Fruit fly (Drosophila melanogaster) whole organism, embryonic: ENCODE results near the gene Bsg.

ENCODE experiments used
- Adf1 ChIP-seq: fragments of 200-800 bp; sonication (Bioruptor generic); IDR thresholded peaks from 2 replicates; pipeline ENCODE4 v1.3.6; 2022; ENCODE audit warnings: missing biosample characterization, missing genetic modification characterization
- Aef1 ChIP-seq: fragments of 200-800 bp; sonication (Bioruptor generic); IDR thresholded peaks from 3 replicates; pipeline ENCODE4 v1.3.6; 2022; ENCODE audit warnings: missing biosample characterization, missing genetic modification characterization
- Asciz ChIP-seq: fragments of 200-800 bp; sonication (Bioruptor generic); optimal IDR thresholded peaks from 2 replicates; lab custom pipeline; 2017; ENCODE audit warnings: missing biosample characterization, mild to moderate bottlenecking, missing genetic modification characterization, missing genetic modification reagents
- CG11504 ChIP-seq: fragments of 200-800 bp; sonication (Bioruptor generic); optimal IDR thresholded peaks from 3 replicates; lab custom pipeline; 2019; ENCODE audit warnings: missing biosample characterization, mild to moderate bottlenecking, missing genetic modification characterization, moderate library complexity
- CG12104 ChIP-seq: fragments of 200-800 bp; sonication (Bioruptor generic); optimal IDR thresholded peaks from 3 replicates; lab custom pipeline; 2016; ENCODE audit warnings: missing biosample characterization, missing genetic modification characterization
- CG12219 ChIP-seq: fragments of 200-800 bp; sonication (Bioruptor generic); optimal IDR thresholded peaks from 3 replicates; lab custom pipeline; 2018; ENCODE audit warnings: missing biosample characterization, mild to moderate bottlenecking, missing genetic modification characterization
- CG13894 ChIP-seq: fragments of 200-800 bp; sonication (Bioruptor generic); optimal IDR thresholded peaks from 3 replicates; lab custom pipeline; 2018; ENCODE audit warnings: missing biosample characterization, mild to moderate bottlenecking, missing genetic modification characterization, moderate library complexity
- CG16815 ChIP-seq: fragments of 200-800 bp; sonication (Bioruptor generic); optimal IDR thresholded peaks from 3 replicates; lab custom pipeline; 2017; ENCODE audit warnings: missing biosample characterization, mild to moderate bottlenecking, missing genetic modification characterization
- CG17802 ChIP-seq: fragments of 200-800 bp; sonication (Bioruptor generic); optimal IDR thresholded peaks from 2 replicates; lab custom pipeline; 2018; ENCODE audit warnings: missing biosample characterization, mild to moderate bottlenecking, missing genetic modification characterization, moderate library complexity
- CG2116 ChIP-seq: fragments of 200-800 bp; sonication (Bioruptor generic); optimal IDR thresholded peaks from 3 replicates; lab custom pipeline; 2018; ENCODE audit warnings: missing biosample characterization, mild to moderate bottlenecking, missing genetic modification characterization
- CG30431 ChIP-seq: fragments of 200-800 bp; sonication (Bioruptor generic); optimal IDR thresholded peaks from 2 replicates; lab custom pipeline; 2017; ENCODE audit warnings: missing biosample characterization, missing genetic modification characterization
- CG31441 ChIP-seq: fragments of 200-800 bp; sonication (Bioruptor generic); IDR thresholded peaks from 2 replicates; pipeline ENCODE4 v1.3.6; 2022; ENCODE audit warnings: missing biosample characterization, missing genetic modification characterization
- CG34376 ChIP-seq: fragments of 200-800 bp; sonication (Bioruptor generic); optimal IDR thresholded peaks from 2 replicates; lab custom pipeline; 2018; ENCODE audit warnings: missing biosample characterization, mild to moderate bottlenecking, missing genetic modification characterization
- CG4360 ChIP-seq: fragments of 200-800 bp; sonication (Bioruptor generic); IDR thresholded peaks from 2 replicates; pipeline ENCODE4 v1.3.6; 2022; ENCODE audit warnings: missing biosample characterization, missing genetic modification characterization
- CG4617 ChIP-seq: fragments of 200-800 bp; sonication (Bioruptor generic); optimal IDR thresholded peaks from 3 replicates; lab custom pipeline; 2016; ENCODE audit warnings: missing biosample characterization, missing genetic modification characterization, borderline replicate concordance
- CG6272 ChIP-seq: fragments of 200-800 bp; sonication (Bioruptor generic); IDR thresholded peaks from 2 replicates; pipeline ENCODE4 v1.3.6; 2022; ENCODE audit warnings: missing biosample characterization, missing genetic modification characterization
- CG6854 ChIP-seq: fragments of 200-800 bp; sonication (Bioruptor generic); optimal IDR thresholded peaks from 3 replicates; lab custom pipeline; 2017; ENCODE audit warnings: missing biosample characterization, mild to moderate bottlenecking, missing genetic modification characterization
- CG7556 ChIP-seq: fragments of 200-800 bp; sonication (Bioruptor generic); optimal IDR thresholded peaks from 2 replicates; lab custom pipeline; 2017; ENCODE audit warnings: missing biosample characterization, mild to moderate bottlenecking, missing genetic modification characterization
- CG9727 ChIP-seq: fragments of 200-800 bp; sonication (Bioruptor generic); optimal IDR thresholded peaks from 3 replicates; lab custom pipeline; 2017; ENCODE audit warnings: missing biosample characterization, mild to moderate bottlenecking, missing genetic modification characterization
- CoRest ChIP-seq: fragments of 200-800 bp; sonication (Bioruptor generic); optimal IDR thresholded peaks from 3 replicates; lab custom pipeline; 2018; ENCODE audit warnings: missing biosample characterization, mild to moderate bottlenecking, missing genetic modification characterization, moderate library complexity
- D ChIP-seq, 2 experiments: fragments of 200-800 bp in 1 of 2; fragments of >200 bp in 1 of 2; sonication (Bioruptor generic) in 1 of 2; optimal IDR thresholded peaks; 2 replicates in 1 of 2; 3 replicates in 1 of 2; lab custom pipeline; 2017; ENCODE audit warnings: mild to moderate bottlenecking in 1 of 2, missing biosample characterization in 1 of 2, missing genetic modification characterization in 1 of 2, missing genetic modification reagents in 1 of 2
- Deaf1 ChIP-seq: fragments of 200-800 bp; optimal IDR thresholded peaks from 3 replicates; lab custom pipeline; 2019; ENCODE audit warnings: missing biosample characterization, mild to moderate bottlenecking, missing genetic modification characterization, moderate library complexity
- Dp ChIP-seq: fragments of 200-800 bp; sonication (Bioruptor generic); optimal IDR thresholded peaks from 2 replicates; lab custom pipeline; 2018; ENCODE audit warnings: missing biosample characterization, mild to moderate bottlenecking, missing genetic modification characterization, moderate library complexity
- E2f1 ChIP-seq: fragments of 200-800 bp; sonication (Bioruptor generic); IDR thresholded peaks from 2 replicates; pipeline ENCODE4 v1.3.6; 2022; ENCODE audit warnings: missing biosample characterization, missing genetic modification characterization
- E2f2 ChIP-seq: fragments of 200-800 bp; sonication (Bioruptor generic); IDR thresholded peaks from 2 replicates; pipeline ENCODE4 v1.3.6; 2022; ENCODE audit warnings: missing biosample characterization, missing genetic modification characterization
- Fer1 ChIP-seq: fragments of 200-800 bp; sonication (Bioruptor generic); optimal IDR thresholded peaks from 2 replicates; lab custom pipeline; 2017; ENCODE audit warnings: missing biosample characterization, mild to moderate bottlenecking, missing genetic modification characterization
- Fer3 ChIP-seq: fragments of 200-800 bp; sonication (Bioruptor generic); optimal IDR thresholded peaks from 2 replicates; lab custom pipeline; 2018; ENCODE audit warnings: missing biosample characterization, mild to moderate bottlenecking, missing genetic modification characterization, moderate library complexity
- Gug ChIP-seq: fragments of 200-800 bp; sonication (Bioruptor generic); IDR thresholded peaks from 4 replicates; pipeline ENCODE4 v1.3.6; 2022; ENCODE audit warnings: missing biosample characterization, missing genetic modification characterization
- H2.0 ChIP-seq: fragments of 200-800 bp; sonication (Bioruptor generic); IDR thresholded peaks from 2 replicates; pipeline ENCODE4 v1.3.6; 2022; ENCODE audit warnings: missing biosample characterization, missing genetic modification characterization
- Hr3 ChIP-seq: fragments of 200-800 bp; sonication (Bioruptor generic); optimal IDR thresholded peaks from 3 replicates; lab custom pipeline; 2016; ENCODE audit warnings: missing biosample characterization, missing genetic modification characterization
- Scr ChIP-seq: fragments of 200-800 bp; sonication (Bioruptor generic); IDR thresholded peaks from 2 replicates; pipeline ENCODE4 v1.3.6; 2022; ENCODE audit warnings: missing biosample characterization, missing genetic modification characterization; ENCODE audit not compliant: partially characterized antibody
- Side ChIP-seq: fragments of 200-800 bp; sonication (Bioruptor generic); optimal IDR thresholded peaks from 2 replicates; lab custom pipeline; 2016; ENCODE audit warnings: missing biosample characterization, missing genetic modification characterization
- Sry-δ ChIP-seq: fragments of 200-800 bp; sonication (Bioruptor generic); optimal IDR thresholded peaks from 2 replicates; lab custom pipeline; 2016; ENCODE audit warnings: missing biosample characterization, missing genetic modification characterization
- Taf1 ChIP-seq: fragments of 200-800 bp; sonication (Bioruptor generic); IDR thresholded peaks from 2 replicates; pipeline ENCODE4 v1.3.6; 2022; ENCODE audit warnings: missing biosample characterization, missing genetic modification characterization
- ato ChIP-seq: fragments of 200-800 bp; sonication (Bioruptor generic); IDR thresholded peaks from 2 replicates; pipeline ENCODE4 v1.3.6; 2022; ENCODE audit warnings: missing biosample characterization, missing genetic modification characterization; ENCODE audit not compliant: partially characterized antibody
- dm ChIP-seq: fragments of 200-800 bp; sonication (Bioruptor generic); optimal IDR thresholded peaks from 3 replicates; lab custom pipeline; 2016; ENCODE audit warnings: missing biosample characterization, missing genetic modification characterization
- dpn ChIP-seq, 2 experiments: fragments of 200-800 bp; sonication (Bioruptor generic); optimal IDR thresholded peaks; 3 replicates each; lab custom pipeline; 2016; ENCODE audit warnings: missing biosample characterization in 2 of 2, missing genetic modification characterization in 2 of 2
- dysf ChIP-seq: fragments of 200-800 bp; sonication (Bioruptor generic); IDR thresholded peaks from 3 replicates; pipeline ENCODE4 v1.3.6; 2022; ENCODE audit warnings: missing biosample characterization, missing genetic modification characterization
- eve ChIP-seq, 2 experiments: fragments of >200 bp; optimal IDR thresholded peaks; 2 replicates each; lab custom pipeline; 2017; ENCODE audit warnings: missing biosample characterization in 2 of 2, missing genetic modification characterization in 2 of 2
- exex ChIP-seq: fragments of 200-800 bp; sonication (Bioruptor generic); optimal IDR thresholded peaks from 4 replicates; lab custom pipeline; 2018; ENCODE audit warnings: missing biosample characterization, mild to moderate bottlenecking, missing genetic modification characterization, moderate library complexity
- jumu ChIP-seq: fragments of 200-800 bp; sonication (Bioruptor generic); optimal IDR thresholded peaks from 3 replicates; lab custom pipeline; 2016; ENCODE audit warnings: missing biosample characterization, missing genetic modification characterization
- kni ChIP-seq: fragments of 200-800 bp; sonication (Bioruptor generic); optimal IDR thresholded peaks from 3 replicates; lab custom pipeline; 2017; ENCODE audit warnings: mild to moderate bottlenecking, missing biosample characterization, missing genetic modification reagents, missing genetic modification characterization
- lola ChIP-seq, 3 experiments: fragments of >200 bp in 2 of 3; fragments of 200-800 bp in 1 of 3; sonication (Bioruptor generic) in 1 of 3; optimal IDR thresholded peaks; 2 replicates each; lab custom pipeline; 2017 to 2019; ENCODE audit warnings: missing biosample characterization in 3 of 3, missing genetic modification characterization in 3 of 3, mild to moderate bottlenecking in 1 of 3, moderate library complexity in 1 of 3
- pros ChIP-seq: fragments of 200-800 bp; sonication (Bioruptor generic); optimal IDR thresholded peaks from 3 replicates; lab custom pipeline; 2019; ENCODE audit warnings: missing biosample characterization, mild to moderate bottlenecking, missing genetic modification characterization, moderate library complexity
- sd ChIP-seq: fragments of 200-800 bp; sonication (Bioruptor generic); optimal IDR thresholded peaks from 3 replicates; lab custom pipeline; 2018; ENCODE audit warnings: missing biosample characterization, mild to moderate bottlenecking, missing genetic modification characterization, moderate library complexity
- sima ChIP-seq: fragments of 200-800 bp; sonication (Bioruptor generic); optimal IDR thresholded peaks from 2 replicates; lab custom pipeline; 2016; ENCODE audit warnings: missing biosample characterization, missing genetic modification characterization
- slbo ChIP-seq: fragments of 200-800 bp; sonication (Bioruptor generic); IDR thresholded peaks from 2 replicates; pipeline ENCODE4 v1.3.6; 2022; ENCODE audit warnings: missing biosample characterization, missing genetic modification characterization
- tin ChIP-seq: fragments of 200-800 bp; sonication (Bioruptor generic); optimal IDR thresholded peaks from 3 replicates; lab custom pipeline; 2016; ENCODE audit warnings: missing biosample characterization, missing genetic modification characterization
- wor ChIP-seq: fragments of 200-800 bp; sonication (Bioruptor generic); IDR thresholded peaks from 2 replicates; pipeline ENCODE4 v1.3.6; 2022; ENCODE audit warnings: missing biosample characterization, missing genetic modification characterization
- z ChIP-seq: fragments of 200-800 bp; sonication (Bioruptor generic); IDR thresholded peaks from 3 replicates; pipeline ENCODE4 v1.3.6; 2022; ENCODE audit warnings: missing biosample characterization, missing genetic modification characterization

The Bsg gene

dm6 chr2L:8034734-8035133 is 48.5 kb upstream of the Bsg start (continued):
- no peak for TF ChIP-seq CG13894 (tag; lab: Kevin White, UChicago)
- TF ChIP-seq CG12219: peak; percentile 72
- TF ChIP-seq Side: peak; percentile 41
- peak; percentile 49; the same call in 2 of the 3 replicates for TF ChIP-seq Aef1 (GFP tag; lab: Robert Waterston, UW)
- TF ChIP-seq Fer3 (tag; lab: Kevin White, UChicago): peak; percentile 62
- TF ChIP-seq dysf (GFP tag; lab: Robert Waterston, UW): peak; percentile 74
- TF ChIP-seq tin (GFP tag; lab: Kevin White, UChicago): peak; percentile 37
- TF ChIP-seq z (GFP tag; lab: Robert Waterston, UW): no peak
- peak; percentile 17 for TF ChIP-seq CG9727 (GFP tag; lab: Kevin White, UChicago)
- no peak for TF ChIP-seq Dp (GFP tag; lab: Kevin White, UChicago)
- 0 out of 2 replicates have a peak, but pooled peaks have one; percentile 12 for TF ChIP-seq CG4360
- no peak for TF ChIP-seq CG6272 (GFP tag; lab: Robert Waterston, UW)
- peak; percentile 53 for TF ChIP-seq CG7556 (GFP tag; lab: Kevin White, UChicago)
- TF ChIP-seq dpn (GFP tag; optimal IDR thresholded peaks at IDR 0.05; lab: Kevin White, UChicago): peak; percentile 34 to 54
- TF ChIP-seq jumu: peak; percentile 9
- peak; percentile 13; the same call in 1 of the 2 replicates for TF ChIP-seq Adf1 (GFP tag; lab: Robert Waterston, UW)
- TF ChIP-seq Sry-δ (GFP tag; lab: Kevin White, UChicago): peak; percentile 10
- no peak for TF ChIP-seq kni
- peak; percentile 54 for TF ChIP-seq E2f2 (GFP tag; lab: Robert Waterston, UW)
- TF ChIP-seq ato (GFP tag; lab: Robert Waterston, UW): no peak
- TF ChIP-seq wor (GFP tag; lab: Robert Waterston, UW): no peak; the same call in 1 of the 2 replicates
- no peak for TF ChIP-seq sima (GFP tag; lab: Kevin White, UChicago)
- TF ChIP-seq Taf1 (GFP tag; lab: Robert Waterston, UW): 0 out of 2 replicates have a peak, but pooled peaks have one; percentile 7
- TF ChIP-seq CG2116 (GFP tag; lab: Kevin White, UChicago): peak; percentile 6
- no peak for TF ChIP-seq Scr (GFP tag; lab: Robert Waterston, UW)
- TF ChIP-seq Fer1: peak; percentile 76
- peak; percentile 45; the same call in 1 of the 2 replicates for TF ChIP-seq E2f1 (GFP tag; lab: Robert Waterston, UW)
- peak; percentile 18 for TF ChIP-seq CG12104 (GFP tag; lab: Kevin White, UChicago)
- no peak for TF ChIP-seq dm (GFP tag; lab: Kevin White, UChicago)
- TF ChIP-seq D (optimal IDR thresholded peaks at IDR 0.05; lab: Kevin White, UChicago): no peak
- TF ChIP-seq D (GFP tag; optimal IDR thresholded peaks at IDR 0.05; lab: Kevin White, UChicago): peak; percentile 25
- peak; percentile 44 for TF ChIP-seq Asciz (GFP tag; lab: Kevin White, UChicago)
- TF ChIP-seq Gug (GFP tag; lab: Robert Waterston, UW): 0 out of 4 replicates have a peak, but pooled peaks have one; percentile 7
- TF ChIP-seq CG4617 (GFP tag; lab: Kevin White, UChicago): no peak
- TF ChIP-seq Deaf1 (tag; lab: Kevin White, UChicago): no peak
- TF ChIP-seq sd (tag; lab: Kevin White, UChicago): no peak
- TF ChIP-seq CoRest: peak; percentile 65
- no peak for TF ChIP-seq eve (GFP tag; optimal IDR thresholded peaks at IDR 0.05; lab: Kevin White, UChicago)
- TF ChIP-seq CG6854: peak; percentile 34
- peak; percentile 79 for TF ChIP-seq CG11504 (tag; lab: Kevin White, UChicago)
- peak; percentile 35 for TF ChIP-seq Hr3
- TF ChIP-seq exex (tag; lab: Kevin White, UChicago): no peak
- TF ChIP-seq CG30431: peak; percentile 4
- no peak for TF ChIP-seq pros (GFP tag; lab: Kevin White, UChicago)
- peak; percentile 72 for TF ChIP-seq slbo
- peak; percentile 52; the same call in 1 of the 2 replicates for TF ChIP-seq CG31441
- TF ChIP-seq CG34376 (GFP tag; lab: Kevin White, UChicago): no peak
- TF ChIP-seq CG17802: no peak
- TF ChIP-seq lola (GFP tag; optimal IDR thresholded peaks at IDR 0.05; lab: Kevin White, UChicago): no peak
- TF ChIP-seq H2.0 (GFP tag; lab: Robert Waterston, UW): peak; percentile 55; the same call in 1 of the 2 replicates
- no peak for TF ChIP-seq CG16815 (GFP tag; lab: Kevin White, UChicago)
